Worm (Caenorhabditis elegans) whole organism, L1 larva: ENCODE data around the gene nhr-164.
"Not testable (repeated sequence)": the region's sequence is repeated elsewhere in the genome, so short reads cannot be mapped to it uniquely, and the experiment has no call there.

Experiments
- ama-1 ChIP-seq: fragments of 150-350 bp; optimal IDR thresholded peaks from 2 replicates; lab custom pipeline; 2014
- blmp-1 ChIP-seq: fragments of 150-350 bp; optimal IDR thresholded peaks from 2 replicates; lab custom pipeline; 2014; ENCODE audit warnings: missing biosample characterization, missing genetic modification characterization
- elt-2 ChIP-seq: sonication (generic microtip); optimal IDR thresholded peaks from 2 replicates; lab custom pipeline; 2016; ENCODE audit warnings: missing genetic modification characterization, mild to moderate bottlenecking, inconsistent platforms, missing compliant biosample characterization, missing genetic modification reagents
- elt-3 ChIP-seq, 6 experiments: fragments of 150-350 bp in 1 of 6; sonication (generic microtip); optimal IDR thresholded peaks; 2 replicates each; lab custom pipeline; 2017 to 2018; ENCODE audit warnings: missing biosample characterization in 6 of 6, missing genetic modification characterization in 6 of 6, inconsistent platforms in 1 of 6
- fkh-4 ChIP-seq: sonication (generic microtip); optimal IDR thresholded peaks from 2 replicates; lab custom pipeline; 2016; ENCODE audit warnings: missing compliant biosample characterization, missing genetic modification characterization, borderline replicate concordance
- jun-1 ChIP-seq: fragments of 150-350 bp; optimal IDR thresholded peaks from 2 replicates; lab custom pipeline; 2014; ENCODE audit warnings: missing biosample characterization, missing genetic modification reagents, missing genetic modification characterization
- mdl-1 ChIP-seq, 2 experiments: fragments of 150-350 bp; optimal IDR thresholded peaks; 2 replicates each; lab custom pipeline; 2014 to 2017; ENCODE audit warnings: missing biosample characterization in 2 of 2, missing genetic modification characterization in 2 of 2, inconsistent platforms in 1 of 2
- nhr-76 ChIP-seq: sonication (generic microtip); optimal IDR thresholded peaks from 2 replicates; lab custom pipeline; 2017; ENCODE audit warnings: missing biosample characterization, missing genetic modification characterization
- pqm-1 ChIP-seq: sonication (generic microtip); optimal IDR thresholded peaks from 3 replicates; lab custom pipeline; 2017; ENCODE audit warnings: missing biosample characterization, missing genetic modification characterization
- rnt-1 ChIP-seq: sonication (generic microtip); optimal IDR thresholded peaks from 2 replicates; lab custom pipeline; 2016; ENCODE audit warnings: mild to moderate bottlenecking, missing genetic modification characterization, moderate library complexity, missing compliant biosample characterization
- skn-1 ChIP-seq: fragments of 150-350 bp; optimal IDR thresholded peaks from 2 replicates; lab custom pipeline; 2014; ENCODE audit warnings: missing biosample characterization, missing genetic modification characterization
- tbx-2 ChIP-seq: sonication (generic microtip); optimal IDR thresholded peaks from 2 replicates; lab custom pipeline; 2016; ENCODE audit warnings: missing genetic modification characterization, missing compliant biosample characterization
- unc-130 ChIP-seq: fragments of 150-350 bp; optimal IDR thresholded peaks from 2 replicates; lab custom pipeline; 2017; ENCODE audit warnings: missing biosample characterization, missing genetic modification characterization, inconsistent platforms
- zip-4 ChIP-seq: fragments of 200-800 bp; sonication (Bioruptor generic); optimal IDR thresholded peaks from 2 replicates; lab custom pipeline; 2018; ENCODE audit warnings: mild to moderate bottlenecking, missing genetic modification characterization, moderate library complexity, missing compliant biosample characterization

DNA sequence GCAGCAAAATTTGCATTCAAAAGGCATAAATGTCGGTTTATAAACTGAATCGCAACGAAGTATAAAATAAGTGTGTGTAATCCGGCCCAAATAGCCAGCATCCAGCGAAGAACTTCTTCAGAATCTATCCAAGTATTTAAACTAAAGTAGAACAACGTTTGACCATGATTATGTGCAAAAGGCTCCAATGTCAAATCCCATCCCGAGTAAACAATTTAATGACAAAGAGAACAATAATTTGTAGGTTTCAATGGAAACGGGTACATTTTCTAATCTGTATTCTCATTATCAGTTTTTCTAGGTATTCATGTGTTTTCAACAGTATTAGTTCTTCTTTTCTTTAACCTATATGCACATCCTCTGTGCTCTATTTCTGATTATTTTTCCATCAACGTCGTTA lies 27.9 kb downstream of the nhr-164 start, which contains the start of gene C41G6.12:
- TF ChIP-seq pqm-1 (tag; lab: Kevin White, UChicago); fkh-4 (tag; lab: Kevin White, UChicago); elt-3 (tag; optimal IDR thresholded peaks at IDR 0.05; lab: Kevin White, UChicago); mdl-1 (tag; optimal IDR thresholded peaks at IDR 0.05; lab: Kevin White, UChicago); elt-2 (tag; lab: Kevin White, UChicago); rnt-1 (tag; lab: Kevin White, UChicago); ama-1 (lab: Kevin White, UChicago); blmp-1; tbx-2 (tag; lab: Kevin White, UChicago); unc-130; jun-1 (tag; lab: Kevin White, UChicago); skn-1; nhr-76 (tag; lab: Kevin White, UChicago); zip-4: not testable (repeated sequence)
